Fruit fly (Drosophila melanogaster) whole organism, prepupa: ENCODE measurements around the gene Icmt.

ENCODE experiments used
- Blimp-1 ChIP-seq: fragments of 200-800 bp; sonication (Bioruptor generic); optimal IDR thresholded peaks from 3 replicates; lab custom pipeline; 2017; ENCODE audit warnings: missing biosample characterization, missing genetic modification characterization, mild to moderate bottlenecking, moderate library complexity, missing genetic modification reagents
- CG10631 ChIP-seq: fragments of 200-800 bp; sonication (Bioruptor generic); optimal IDR thresholded peaks from 2 replicates; lab custom pipeline; 2016; ENCODE audit warnings: missing biosample characterization, missing genetic modification characterization
- CG10669 ChIP-seq: fragments of 200-800 bp; sonication (Bioruptor generic); optimal IDR thresholded peaks from 3 replicates; lab custom pipeline; 2018; ENCODE audit warnings: missing biosample characterization, mild to moderate bottlenecking, missing genetic modification characterization, moderate library complexity
- CG11294 ChIP-seq: fragments of 200-800 bp; sonication (Bioruptor generic); IDR thresholded peaks from 2 replicates; pipeline ENCODE4 v1.3.6; 2022; ENCODE audit warnings: missing biosample characterization, missing genetic modification characterization
- CG11762 ChIP-seq: fragments of 200-800 bp; sonication (Bioruptor generic); optimal IDR thresholded peaks from 3 replicates; lab custom pipeline; 2016; ENCODE audit warnings: missing biosample characterization, missing genetic modification characterization; ENCODE audit not compliant: insufficient read depth
- CG11902 ChIP-seq: fragments of 200-800 bp; sonication (Bioruptor generic); optimal IDR thresholded peaks from 3 replicates; lab custom pipeline; 2016; ENCODE audit warnings: missing biosample characterization, missing genetic modification characterization
- CG1621 ChIP-seq: fragments of 200-800 bp; sonication (Bioruptor generic); optimal IDR thresholded peaks from 3 replicates; lab custom pipeline; 2018; ENCODE audit warnings: missing biosample characterization, mild to moderate bottlenecking, missing genetic modification characterization
- CG16779 ChIP-seq: fragments of 200-800 bp; sonication (Bioruptor generic); optimal IDR thresholded peaks from 3 replicates; lab custom pipeline; 2017; ENCODE audit warnings: missing biosample characterization, mild to moderate bottlenecking, missing genetic modification characterization
- CG3032 ChIP-seq: fragments of 200-800 bp; optimal IDR thresholded peaks from 2 replicates; lab custom pipeline; 2019; ENCODE audit warnings: missing biosample characterization, mild to moderate bottlenecking, missing genetic modification characterization, moderate library complexity
- CG31627 ChIP-seq: fragments of 200-800 bp; sonication (Bioruptor generic); optimal IDR thresholded peaks from 3 replicates; lab custom pipeline; 2016; ENCODE audit warnings: missing biosample characterization, missing genetic modification characterization
- CG32006 ChIP-seq: fragments of 200-800 bp; sonication (Bioruptor generic); optimal IDR thresholded peaks from 3 replicates; lab custom pipeline; 2017; ENCODE audit warnings: missing biosample characterization, mild to moderate bottlenecking, missing genetic modification characterization
- CG34406 ChIP-seq: fragments of 200-800 bp; sonication (Bioruptor generic); optimal IDR thresholded peaks from 3 replicates; lab custom pipeline; 2016; ENCODE audit warnings: missing biosample characterization, missing genetic modification characterization
- CG3919 ChIP-seq: fragments of 200-800 bp; sonication (Bioruptor generic); optimal IDR thresholded peaks from 3 replicates; lab custom pipeline; 2016; ENCODE audit warnings: missing biosample characterization, missing genetic modification characterization
- CG6792 ChIP-seq: fragments of 200-800 bp; sonication (Bioruptor generic); optimal IDR thresholded peaks from 3 replicates; lab custom pipeline; 2016; ENCODE audit warnings: missing biosample characterization, missing genetic modification characterization
- CG6808 ChIP-seq: fragments of 200-800 bp; sonication (Bioruptor generic); optimal IDR thresholded peaks from 3 replicates; lab custom pipeline; 2017; ENCODE audit warnings: missing biosample characterization, missing genetic modification characterization, mild to moderate bottlenecking, moderate library complexity, missing genetic modification reagents
- CG6854 ChIP-seq: fragments of 200-800 bp; sonication (Bioruptor generic); optimal IDR thresholded peaks from 2 replicates; lab custom pipeline; 2017; ENCODE audit warnings: missing biosample characterization, mild to moderate bottlenecking, missing genetic modification characterization
- CG8319 ChIP-seq: fragments of 200-800 bp; sonication (Bioruptor generic); optimal IDR thresholded peaks from 3 replicates; lab custom pipeline; 2016; ENCODE audit warnings: missing biosample characterization, missing genetic modification characterization
- CG8632 ChIP-seq: fragments of 200-800 bp; sonication (Bioruptor generic); optimal IDR thresholded peaks from 3 replicates; lab custom pipeline; 2016; ENCODE audit warnings: missing biosample characterization, missing genetic modification characterization
- CG9139 ChIP-seq: fragments of 200-800 bp; sonication (Bioruptor generic); optimal IDR thresholded peaks from 3 replicates; lab custom pipeline; 2017; ENCODE audit warnings: missing biosample characterization, mild to moderate bottlenecking, missing genetic modification characterization
- Eip78C ChIP-seq: fragments of 200-800 bp; sonication (Bioruptor generic); peaks from one replicate; lab custom pipeline; 2016; ENCODE audit warnings: missing biosample characterization, missing genetic modification characterization
- Ets21C ChIP-seq: fragments of 200-800 bp; sonication (Bioruptor generic); optimal IDR thresholded peaks from 3 replicates; lab custom pipeline; 2016; ENCODE audit warnings: missing biosample characterization, missing genetic modification characterization
- Gug ChIP-seq: fragments of 200-800 bp; sonication (Bioruptor generic); IDR thresholded peaks from 2 replicates; pipeline ENCODE4 v1.3.6; 2022; ENCODE audit warnings: missing biosample characterization, missing genetic modification characterization
- Hr4 ChIP-seq: fragments of 200-800 bp; sonication (Bioruptor generic); optimal IDR thresholded peaks from 3 replicates; lab custom pipeline; 2016; ENCODE audit warnings: missing biosample characterization, missing genetic modification characterization
- Lpt ChIP-seq: fragments of 200-800 bp; sonication (Bioruptor generic); optimal IDR thresholded peaks from 3 replicates; lab custom pipeline; 2016; ENCODE audit warnings: missing biosample characterization, missing genetic modification characterization
- Met ChIP-seq: fragments of 200-800 bp; sonication (Bioruptor generic); optimal IDR thresholded peaks from 3 replicates; lab custom pipeline; 2016; ENCODE audit warnings: missing biosample characterization, missing genetic modification characterization
- Sox102F ChIP-seq: fragments of 200-800 bp; sonication (Bioruptor generic); optimal IDR thresholded peaks from 2 replicates; lab custom pipeline; 2016; ENCODE audit warnings: missing biosample characterization, mild to moderate bottlenecking, missing genetic modification characterization
- Sox14 ChIP-seq: fragments of 200-800 bp; sonication (Bioruptor generic); optimal IDR thresholded peaks from 3 replicates; lab custom pipeline; 2016; ENCODE audit warnings: missing biosample characterization, missing genetic modification characterization
- Sox15 ChIP-seq: fragments of 200-800 bp; sonication (Bioruptor generic); optimal IDR thresholded peaks from 3 replicates; lab custom pipeline; 2016; ENCODE audit warnings: missing biosample characterization, missing genetic modification characterization
- achi ChIP-seq: fragments of 200-800 bp; sonication (Bioruptor generic); optimal IDR thresholded peaks from 3 replicates; lab custom pipeline; 2016; ENCODE audit warnings: missing biosample characterization, missing genetic modification characterization
- acj6 ChIP-seq: fragments of 200-800 bp; sonication (Bioruptor generic); optimal IDR thresholded peaks from 3 replicates; lab custom pipeline; 2016; ENCODE audit warnings: missing biosample characterization, missing genetic modification characterization
- dac ChIP-seq: fragments of 200-800 bp; sonication (Bioruptor generic); optimal IDR thresholded peaks from 2 replicates; lab custom pipeline; 2017; ENCODE audit warnings: missing biosample characterization, mild to moderate bottlenecking, missing genetic modification characterization
- dsx ChIP-seq: fragments of 200-800 bp; optimal IDR thresholded peaks from 3 replicates; lab custom pipeline; 2019; ENCODE audit warnings: missing biosample characterization, mild to moderate bottlenecking, missing genetic modification characterization, moderate library complexity; ENCODE audit not compliant: poor library complexity, severe bottlenecking
- eg ChIP-seq: fragments of 200-800 bp; sonication (Bioruptor generic); IDR thresholded peaks from 3 replicates; pipeline ENCODE4 v1.3.6; 2022; ENCODE audit warnings: missing biosample characterization, missing genetic modification characterization
- esn ChIP-seq: fragments of 200-800 bp; sonication (Bioruptor generic); optimal IDR thresholded peaks from 2 replicates; lab custom pipeline; 2016; ENCODE audit warnings: missing biosample characterization, mild to moderate bottlenecking, missing genetic modification characterization, moderate library complexity
- fd59A ChIP-seq: fragments of 200-800 bp; sonication (Bioruptor generic); optimal IDR thresholded peaks from 2 replicates; lab custom pipeline; 2017; ENCODE audit warnings: missing biosample characterization, mild to moderate bottlenecking, missing genetic modification characterization, missing genetic modification reagents
- fd85E ChIP-seq: fragments of 200-800 bp; sonication (Bioruptor generic); optimal IDR thresholded peaks from 3 replicates; lab custom pipeline; 2016; ENCODE audit warnings: missing biosample characterization, missing genetic modification characterization
- fkh ChIP-seq: fragments of 200-800 bp; sonication (Bioruptor generic); optimal IDR thresholded peaks from 3 replicates; lab custom pipeline; 2017; ENCODE audit warnings: missing biosample characterization, mild to moderate bottlenecking, missing genetic modification characterization, moderate library complexity
- lz ChIP-seq: fragments of 200-800 bp; sonication (Bioruptor generic); optimal IDR thresholded peaks from 3 replicates; lab custom pipeline; 2016; ENCODE audit warnings: missing biosample characterization, missing genetic modification characterization
- net ChIP-seq: fragments of 200-800 bp; sonication (Bioruptor generic); optimal IDR thresholded peaks from 3 replicates; lab custom pipeline; 2016; ENCODE audit warnings: missing biosample characterization, missing genetic modification characterization
- pdm3 ChIP-seq: fragments of 200-800 bp; sonication (Bioruptor generic); optimal IDR thresholded peaks from 3 replicates; lab custom pipeline; 2016; ENCODE audit warnings: missing biosample characterization, missing genetic modification characterization
- salr ChIP-seq, 2 experiments: fragments of 200-800 bp; sonication (Bioruptor generic); optimal IDR thresholded peaks; 3 replicates each; lab custom pipeline; 2016 to 2018; ENCODE audit warnings: missing biosample characterization in 2 of 2, missing genetic modification characterization in 2 of 2, mild to moderate bottlenecking in 1 of 2
- spab ChIP-seq: fragments of 200-800 bp; sonication (Bioruptor generic); optimal IDR thresholded peaks from 2 replicates; lab custom pipeline; 2017; ENCODE audit warnings: missing biosample characterization, mild to moderate bottlenecking, missing genetic modification characterization, missing genetic modification reagents
- ss ChIP-seq, 2 experiments: fragments of 200-800 bp; sonication (Bioruptor generic); optimal IDR thresholded peaks; 2 replicates in 1 of 2; 3 replicates in 1 of 2; lab custom pipeline; 2017 to 2018; ENCODE audit warnings: mild to moderate bottlenecking in 2 of 2, missing biosample characterization in 2 of 2, missing genetic modification characterization in 2 of 2, moderate library complexity in 1 of 2
- svp ChIP-seq: fragments of 200-800 bp; sonication (Bioruptor generic); peaks from one replicate; lab custom pipeline; 2016; ENCODE audit warnings: missing biosample characterization, missing genetic modification characterization

Gene Icmt

DNA sequence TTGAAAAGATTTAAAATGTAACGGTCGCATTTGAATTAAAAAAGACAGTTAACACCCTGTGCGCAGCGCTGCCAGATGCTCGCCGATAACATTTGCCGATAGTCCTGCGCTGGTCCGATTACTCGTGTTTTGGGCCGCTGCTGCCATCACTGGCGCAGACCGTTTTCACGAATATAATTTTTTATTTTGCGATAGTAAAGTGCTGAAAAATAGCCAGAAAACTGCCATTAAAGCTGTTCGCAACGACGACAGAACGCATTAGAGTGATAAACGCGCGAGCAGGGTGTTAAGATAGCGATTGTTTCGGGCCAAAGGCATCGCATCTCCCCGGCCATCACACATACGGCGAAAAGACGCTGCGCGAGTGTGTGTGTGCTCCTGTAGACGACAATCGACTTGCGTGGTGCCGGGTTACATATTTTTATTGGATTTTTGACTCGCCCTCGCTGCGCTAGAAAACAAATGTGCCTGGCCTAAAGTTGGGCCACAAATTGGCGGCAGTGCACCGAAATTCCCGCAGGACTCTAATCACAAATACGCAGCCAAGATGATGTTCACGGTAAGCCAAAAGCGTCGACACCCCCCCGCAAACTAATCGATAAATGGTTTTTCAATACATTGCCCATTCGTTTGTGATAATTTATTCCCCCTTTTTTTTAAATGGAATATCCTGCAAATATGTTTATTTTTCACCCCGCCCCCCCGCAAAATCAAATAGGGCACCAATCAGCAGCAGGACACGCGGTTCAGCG is 18.8 kb downstream of the Icmt start, which contains the start of gene Srrm1 (continued):
- TF ChIP-seq fkh (GFP tag; lab: Kevin White, UChicago) (no peak), esn (GFP tag; lab: Kevin White, UChicago) (peak; percentile 40), CG3032 (no peak), CG8319 (no peak), dac (GFP tag; lab: Kevin White, UChicago) (no peak), CG10669 (GFP tag; lab: Kevin White, UChicago) (no peak), svp (peak; percentile 69), fd59A (no peak), Sox14 (GFP tag; lab: Kevin White, UChicago) (no peak), pdm3 (GFP tag; lab: Kevin White, UChicago) (no peak), lz (GFP tag; lab: Kevin White, UChicago) (peak; percentile 49), CG31627 (GFP tag; lab: Kevin White, UChicago) (peak; percentile 40), Eip78C (GFP tag; lab: Kevin White, UChicago) (peak; percentile 2), Sox102F (GFP tag; lab: Kevin White, UChicago) (no peak), CG32006 (GFP tag; lab: Kevin White, UChicago) (no peak), salr (GFP tag; optimal IDR thresholded peaks at IDR 0.05; lab: Kevin White, UChicago) (no peak), Hr4 (no peak), Blimp-1 (no peak), Sox15 (GFP tag; lab: Kevin White, UChicago) (no peak), acj6 (no peak), CG6854 (GFP tag; lab: Kevin White, UChicago) (no peak), dsx (no peak), eg (GFP tag; lab: Robert Waterston, UW) (no peak), fd85E (GFP tag; lab: Kevin White, UChicago) (no peak), CG1621 (tag; lab: Kevin White, UChicago) (no peak), CG6792 (GFP tag; lab: Kevin White, UChicago) (no peak), CG11902 (no peak), CG16779 (tag; lab: Kevin White, UChicago) (no peak), CG11762 (no peak), CG34406 (GFP tag; lab: Kevin White, UChicago) (no peak), Lpt (GFP tag; lab: Kevin White, UChicago) (no peak), CG3919 (GFP tag; lab: Kevin White, UChicago) (peak; percentile 6)

DNA sequence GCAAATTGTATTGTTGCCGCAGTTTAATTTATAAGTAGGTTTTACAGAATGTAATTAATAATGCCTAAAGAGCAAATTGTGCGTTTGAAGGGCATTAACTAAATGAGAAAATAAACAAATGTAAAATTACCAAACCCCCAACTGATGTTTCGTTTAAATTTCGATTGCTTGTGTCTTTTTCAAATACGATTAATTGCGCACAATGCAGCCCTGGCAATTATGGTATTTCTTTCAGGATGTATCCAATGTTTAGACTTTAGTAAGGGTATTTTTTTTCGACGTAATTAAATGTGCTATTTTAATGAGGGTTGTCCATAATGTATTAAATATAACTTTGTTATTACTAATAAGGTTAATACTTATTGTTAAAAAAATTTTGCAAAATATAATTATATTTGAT is 22.8 kb downstream of the Icmt start:
- TF ChIP-seq fd59A (no peak), CG6792 (GFP tag; lab: Kevin White, UChicago) (no peak), Ets21C (GFP tag; lab: Kevin White, UChicago) (no peak), achi (GFP tag; lab: Kevin White, UChicago) (no peak)

DNA sequence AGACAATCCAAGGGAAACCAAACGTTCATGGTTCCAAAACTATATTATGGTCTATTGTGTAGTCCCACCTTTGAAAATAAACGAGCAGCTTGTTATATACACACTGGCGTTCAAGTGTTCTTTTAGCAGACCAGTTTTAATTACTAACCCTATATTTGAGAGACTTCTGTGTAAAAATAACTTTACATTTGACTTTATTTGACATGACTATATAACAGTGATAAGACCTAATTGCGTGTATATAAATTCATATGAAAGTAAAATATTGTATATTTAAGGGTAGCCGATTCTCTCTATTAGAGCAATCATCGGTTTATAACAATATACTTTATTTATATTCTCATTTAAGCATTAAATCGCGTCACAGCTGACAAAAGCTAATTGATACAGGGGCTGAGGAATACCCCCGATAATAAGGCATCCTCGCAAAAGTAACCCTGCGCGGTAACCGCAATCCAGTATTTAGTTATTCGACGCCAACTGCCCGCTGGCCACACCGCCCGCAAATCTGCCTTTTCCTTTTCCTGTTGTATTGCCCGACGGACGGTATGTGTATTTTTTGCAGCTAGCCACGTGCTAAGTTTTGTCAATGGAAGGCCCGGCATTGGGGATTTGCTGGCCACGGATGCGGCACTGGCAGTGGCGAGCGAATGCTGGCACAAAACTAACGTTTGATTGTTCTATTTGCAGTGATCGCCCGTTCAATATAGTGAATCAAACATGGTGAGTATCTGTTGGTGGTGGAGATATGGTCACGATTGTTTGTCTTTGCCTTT is 23.4 kb downstream of the Icmt start, which contains the start of gene RpS4:
Gene RpS4 (plus strand): TSS at position 465 of the 776 bp plus-strand sequence.
- peak; percentile 68 for TF ChIP-seq CG11902
- TF ChIP-seq fkh (GFP tag; lab: Kevin White, UChicago), result peak; percentile 79
- peak; percentile 55 for TF ChIP-seq CG10631
- TF ChIP-seq CG34406 (GFP tag; lab: Kevin White, UChicago), result peak; percentile 82
- peak; percentile 86 for TF ChIP-seq Met
- peak in 1 of 2 experiments; percentile 92 for TF ChIP-seq salr (GFP tag; optimal IDR thresholded peaks at IDR 0.05; lab: Kevin White, UChicago)
- peak; percentile 36; the same call in 1 of the 2 replicates for TF ChIP-seq CG11294
- peak; percentile 64 for TF ChIP-seq Ets21C (GFP tag; lab: Kevin White, UChicago)
- peak; percentile 91 for TF ChIP-seq CG16779 (tag; lab: Kevin White, UChicago)
- peak; percentile 67 for TF ChIP-seq dsx
- TF ChIP-seq CG8632 (GFP tag; lab: Kevin White, UChicago), result peak; percentile 74
- TF ChIP-seq spab, result peak; percentile 74
- TF ChIP-seq Gug (GFP tag; lab: Robert Waterston, UW), result peak; percentile 30; the same call in 1 of the 2 replicates
- TF ChIP-seq net (GFP tag; lab: Kevin White, UChicago), result peak; percentile 93
- TF ChIP-seq dac (GFP tag; lab: Kevin White, UChicago), result peak; percentile 63
- peak; percentile 88 for TF ChIP-seq Sox102F (GFP tag; lab: Kevin White, UChicago)
- peak; percentile 75 for TF ChIP-seq achi (GFP tag; lab: Kevin White, UChicago)
- TF ChIP-seq CG3919 (GFP tag; lab: Kevin White, UChicago), result peak; percentile 94
- peak; percentile 89 to 95 for TF ChIP-seq ss (GFP tag; optimal IDR thresholded peaks at IDR 0.05; lab: Kevin White, UChicago)
- peak; percentile 83 for TF ChIP-seq CG31627 (GFP tag; lab: Kevin White, UChicago)
- TF ChIP-seq CG6808 (GFP tag; lab: Kevin White, UChicago), result peak; percentile 79
- peak; percentile 93 for TF ChIP-seq CG9139 (GFP tag; lab: Kevin White, UChicago)
- no peak for TF ChIP-seq Sox15 (GFP tag; lab: Kevin White, UChicago)
